Worm (Caenorhabditis elegans) whole organism, L4 larva: Measurements from ENCODE around the gene srab-4.
A peak's percentile ranks its signal among the peaks of the same experiment; 100 is the strongest.

Experiments used
- daf-16 ChIP-seq, 3 experiments: sonication (generic microtip); optimal IDR thresholded peaks; 2 replicates each; lab custom pipeline; 2016 to 2017; ENCODE audit warnings: missing genetic modification characterization in 3 of 3, missing genetic modification reagents in 3 of 3, mild to moderate bottlenecking in 2 of 3, missing compliant biosample characterization in 2 of 3, missing biosample characterization in 1 of 3, moderate library complexity in 1 of 3
- hlh-11 ChIP-seq: fragments of 200-800 bp; sonication (Bioruptor generic); optimal IDR thresholded peaks from 2 replicates; lab custom pipeline; 2018; ENCODE audit warnings: mild to moderate bottlenecking, missing genetic modification characterization, missing compliant biosample characterization
- jun-1 ChIP-seq: fragments of 150-350 bp; optimal IDR thresholded peaks from 2 replicates; lab custom pipeline; 2014; ENCODE audit warnings: missing biosample characterization, missing genetic modification reagents, missing genetic modification characterization
- nhr-25 ChIP-seq: sonication (generic microtip); optimal IDR thresholded peaks from 2 replicates; lab custom pipeline; 2017; ENCODE audit warnings: missing genetic modification characterization, mild to moderate bottlenecking, missing compliant biosample characterization, antibody characterized with exemption, moderate library complexity, borderline replicate concordance; ENCODE audit not compliant: insufficient read depth
- saeg-2 ChIP-seq: fragments of 200-800 bp; sonication (Bioruptor generic); IDR thresholded peaks from 2 replicates; pipeline ENCODE4 v1.3.6; 2022; ENCODE audit warnings: missing genetic modification reagents, missing genetic modification characterization, missing compliant biosample characterization
- skn-1 ChIP-seq: fragments of 150-350 bp; optimal IDR thresholded peaks from 2 replicates; lab custom pipeline; 2014; ENCODE audit warnings: missing biosample characterization, missing genetic modification characterization

- TF ChIP-seq hlh-11 = no peak
- no peak for TF ChIP-seq jun-1 (tag; lab: Kevin White, UChicago)
- TF ChIP-seq saeg-2 = no peak
- no peak for TF ChIP-seq daf-16 (GFP tag; optimal IDR thresholded peaks at IDR 0.05; lab: Kevin White, UChicago)
- peak; percentile 50 for TF ChIP-seq daf-16 (tag; optimal IDR thresholded peaks at IDR 0.05; lab: Kevin White, UChicago)
- no peak for TF ChIP-seq nhr-25
- no peak for TF ChIP-seq skn-1 (tag; lab: Kevin White, UChicago)
Observed at ce11 chrV:7000734-7001133, 3.2 kb upstream of the srab-4 start.
